Worm (Caenorhabditis elegans): ENCODE results near the gene C45G7.4.

DNA sequence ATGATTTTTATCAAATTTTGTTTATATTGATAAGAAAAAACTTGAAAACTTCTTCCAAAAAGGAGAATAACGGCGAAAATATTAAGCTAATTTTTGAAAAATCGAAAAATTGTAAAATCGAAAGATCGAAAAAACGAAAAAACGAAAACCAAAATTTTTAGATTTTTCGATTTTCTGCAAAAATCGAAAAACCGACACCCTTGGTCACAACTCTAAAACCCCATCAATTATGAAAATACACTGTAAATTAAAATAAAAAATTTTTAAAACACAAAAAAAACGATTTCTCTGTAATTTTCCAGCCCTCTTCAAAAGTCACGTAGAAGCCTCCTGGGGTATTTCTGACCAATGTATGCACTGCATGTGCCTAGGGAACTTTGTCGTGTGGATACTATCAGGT, 37.3 kb downstream of the C45G7.4 start, which contains the start of gene ilys-1:
- TF ChIP-seq nfya-1 (tag; optimal IDR thresholded peaks at IDR 0.05) (no peak), K02D7.2 (tag; optimal IDR thresholded peaks at IDR 0.05) (no peak), rnt-1 (tag; optimal IDR thresholded peaks at IDR 0.05) (no peak), gmeb-2 (tag; optimal IDR thresholded peaks at IDR 0.05) (no peak), unc-55 (GFP tag; optimal IDR thresholded peaks at IDR 0.05) (no peak), eyg-1 (tag; optimal IDR thresholded peaks at IDR 0.05) (no peak), pha-4 (tag; optimal IDR thresholded peaks at IDR 0.05) (no peak), ets-4 (tag; optimal IDR thresholded peaks at IDR 0.05) (no peak)

Data from whole organism, late embryonic.